Fruit fly (Drosophila melanogaster) whole organism, embryonic: ENCODE measurements around the gene mib1.
A peak's percentile ranks its signal among the peaks of the same experiment; 100 is the strongest.

Experiments
- Adf1 ChIP-seq: fragments of 200-800 bp; sonication (Bioruptor generic); IDR thresholded peaks from 2 replicates; pipeline ENCODE4 v1.3.6; 2022; ENCODE audit warnings: missing biosample characterization, missing genetic modification characterization
- CG10274 ChIP-seq: fragments of 200-800 bp; sonication (Bioruptor generic); optimal IDR thresholded peaks from 3 replicates; lab custom pipeline; 2017; ENCODE audit warnings: missing biosample characterization, mild to moderate bottlenecking, missing genetic modification characterization
- CG11085 ChIP-seq: fragments of 200-800 bp; sonication (Bioruptor generic); IDR thresholded peaks from 2 replicates; pipeline ENCODE4 v1.3.6; 2022; ENCODE audit warnings: missing biosample characterization, missing genetic modification characterization
- CG11456 ChIP-seq: fragments of 200-800 bp; sonication (Bioruptor generic); IDR thresholded peaks from 3 replicates; pipeline ENCODE4 v1.3.6; 2022; ENCODE audit warnings: missing biosample characterization, missing genetic modification characterization
- CG11504 ChIP-seq: fragments of 200-800 bp; sonication (Bioruptor generic); optimal IDR thresholded peaks from 3 replicates; lab custom pipeline; 2019; ENCODE audit warnings: missing biosample characterization, mild to moderate bottlenecking, missing genetic modification characterization, moderate library complexity
- CG13624 ChIP-seq: fragments of 200-800 bp; sonication (Bioruptor generic); optimal IDR thresholded peaks from 2 replicates; lab custom pipeline; 2016; ENCODE audit warnings: missing biosample characterization, missing genetic modification characterization
- CG13894 ChIP-seq: fragments of 200-800 bp; sonication (Bioruptor generic); optimal IDR thresholded peaks from 3 replicates; lab custom pipeline; 2018; ENCODE audit warnings: missing biosample characterization, mild to moderate bottlenecking, missing genetic modification characterization, moderate library complexity
- CG15696 ChIP-seq: fragments of 200-800 bp; sonication (Bioruptor generic); optimal IDR thresholded peaks from 2 replicates; lab custom pipeline; 2019; ENCODE audit warnings: missing biosample characterization, mild to moderate bottlenecking, missing genetic modification characterization, moderate library complexity
- CG3407 ChIP-seq: fragments of 200-800 bp; sonication (Bioruptor generic); optimal IDR thresholded peaks from 2 replicates; lab custom pipeline; 2018; ENCODE audit warnings: missing biosample characterization, mild to moderate bottlenecking, missing genetic modification characterization
- CG34422 ChIP-seq: fragments of 200-800 bp; sonication (Bioruptor generic); IDR thresholded peaks from 3 replicates; pipeline ENCODE4 v1.3.6; 2022; ENCODE audit warnings: missing biosample characterization, missing genetic modification characterization
- CG4360 ChIP-seq: fragments of 200-800 bp; sonication (Bioruptor generic); IDR thresholded peaks from 2 replicates; pipeline ENCODE4 v1.3.6; 2022; ENCODE audit warnings: missing biosample characterization, missing genetic modification characterization
- CG6175 ChIP-seq: fragments of 200-800 bp; sonication (Bioruptor generic); IDR thresholded peaks from 3 replicates; pipeline ENCODE4 v1.3.6; 2022; ENCODE audit warnings: missing biosample characterization, missing genetic modification characterization
- CG6254 ChIP-seq: fragments of 200-800 bp; sonication (Bioruptor generic); optimal IDR thresholded peaks from 3 replicates; lab custom pipeline; 2017; ENCODE audit warnings: mild to moderate bottlenecking, missing biosample characterization, missing genetic modification reagents, missing genetic modification characterization
- CG6689 ChIP-seq: fragments of 200-800 bp; sonication (Bioruptor generic); IDR thresholded peaks from 2 replicates; pipeline ENCODE4 v1.3.6; 2022; ENCODE audit warnings: missing biosample characterization, missing genetic modification characterization
- CG7839 ChIP-seq: fragments of 200-800 bp; sonication (Bioruptor generic); optimal IDR thresholded peaks from 3 replicates; lab custom pipeline; 2018; ENCODE audit warnings: missing biosample characterization, mild to moderate bottlenecking, missing genetic modification characterization, moderate library complexity
- CG7963 ChIP-seq: fragments of 200-800 bp; sonication (Bioruptor generic); IDR thresholded peaks from 3 replicates; pipeline ENCODE4 v1.3.6; 2022; ENCODE audit warnings: missing biosample characterization, missing genetic modification characterization; ENCODE audit not compliant: partially characterized antibody
- CG9817 ChIP-seq: fragments of 200-800 bp; sonication (Bioruptor generic); optimal IDR thresholded peaks from 2 replicates; lab custom pipeline; 2018; ENCODE audit warnings: missing biosample characterization, mild to moderate bottlenecking, missing genetic modification characterization, moderate library complexity
- D ChIP-seq, 2 experiments: fragments of 200-800 bp in 1 of 2; fragments of >200 bp in 1 of 2; sonication (Bioruptor generic) in 1 of 2; optimal IDR thresholded peaks; 2 replicates in 1 of 2; 3 replicates in 1 of 2; lab custom pipeline; 2017; ENCODE audit warnings: mild to moderate bottlenecking in 1 of 2, missing biosample characterization in 1 of 2, missing genetic modification characterization in 1 of 2, missing genetic modification reagents in 1 of 2
- Ets65A ChIP-seq: fragments of 200-800 bp; sonication (Bioruptor generic); peaks from one replicate; lab custom pipeline; 2016; ENCODE audit warnings: missing biosample characterization, missing genetic modification characterization
- Hr51 ChIP-seq, 2 experiments: fragments of 200-800 bp; sonication (Bioruptor generic); optimal IDR thresholded peaks; 2 replicates in 1 of 2; 3 replicates in 1 of 2; lab custom pipeline; 2016 to 2018; ENCODE audit warnings: missing biosample characterization in 2 of 2, missing genetic modification characterization in 2 of 2, mild to moderate bottlenecking in 1 of 2, moderate library complexity in 1 of 2
- Oaz ChIP-seq: fragments of 200-800 bp; sonication (Bioruptor generic); IDR thresholded peaks from 2 replicates; pipeline ENCODE4 v1.3.6; 2022; ENCODE audit warnings: missing biosample characterization, missing genetic modification characterization
- Pdp1 ChIP-seq, 2 experiments: fragments of 200-800 bp; sonication (Bioruptor generic); optimal IDR thresholded peaks; 3 replicates each; lab custom pipeline; 2016; ENCODE audit warnings: missing biosample characterization in 2 of 2, missing genetic modification characterization in 2 of 2, mild to moderate bottlenecking in 1 of 2, moderate library complexity in 1 of 2
- Stat92E ChIP-seq, 3 experiments: fragments of >200 bp in 2 of 3; fragments of 200-800 bp in 1 of 3; sonication (Bioruptor generic) in 1 of 3; optimal IDR thresholded peaks; 2 replicates each; lab custom pipeline; 2017 to 2019; ENCODE audit warnings: missing biosample characterization in 3 of 3, missing genetic modification characterization in 3 of 3, mild to moderate bottlenecking in 1 of 3, moderate library complexity in 1 of 3
- chm ChIP-seq: fragments of 200-800 bp; sonication (Bioruptor generic); IDR thresholded peaks from 2 replicates; pipeline ENCODE4 v1.3.6; 2022; ENCODE audit warnings: missing biosample characterization, missing genetic modification characterization
- dmrt11E ChIP-seq: fragments of 200-800 bp; sonication (Bioruptor generic); optimal IDR thresholded peaks from 3 replicates; lab custom pipeline; 2018; ENCODE audit warnings: missing biosample characterization, mild to moderate bottlenecking, missing genetic modification characterization, moderate library complexity
- dmrt99B ChIP-seq: fragments of 200-800 bp; sonication (Bioruptor generic); optimal IDR thresholded peaks from 2 replicates; lab custom pipeline; 2018; ENCODE audit warnings: missing biosample characterization, mild to moderate bottlenecking, missing genetic modification characterization, moderate library complexity
- jigr1 ChIP-seq: fragments of 200-800 bp; sonication (Bioruptor generic); IDR thresholded peaks from 3 replicates; pipeline ENCODE4 v1.3.6; 2022; ENCODE audit warnings: missing biosample characterization, missing genetic modification characterization
- lilli ChIP-seq: fragments of 200-800 bp; sonication (Bioruptor generic); optimal IDR thresholded peaks from 3 replicates; lab custom pipeline; 2016; ENCODE audit warnings: missing biosample characterization, missing genetic modification characterization
- lola ChIP-seq, 3 experiments: fragments of >200 bp in 2 of 3; fragments of 200-800 bp in 1 of 3; sonication (Bioruptor generic) in 1 of 3; optimal IDR thresholded peaks; 2 replicates each; lab custom pipeline; 2017 to 2019; ENCODE audit warnings: missing biosample characterization in 3 of 3, missing genetic modification characterization in 3 of 3, mild to moderate bottlenecking in 1 of 3, moderate library complexity in 1 of 3
- pan ChIP-seq, 4 experiments: fragments of >200 bp in 3 of 4; fragments of 200-800 bp in 1 of 4; sonication (Bioruptor generic) in 1 of 4; optimal IDR thresholded peaks in 3 of 4; IDR thresholded peaks in 1 of 4; 2 replicates each; pipeline versions ENCODE4 v1.3.6 to Lab custom; 2017 to 2022; ENCODE audit warnings: missing biosample characterization in 2 of 4, missing genetic modification characterization in 2 of 4, mixed read lengths in 1 of 4
- pb ChIP-seq: fragments of 200-800 bp; sonication (Bioruptor generic); optimal IDR thresholded peaks from 3 replicates; lab custom pipeline; 2016; ENCODE audit warnings: missing biosample characterization, missing genetic modification characterization
- prd ChIP-seq, 3 experiments: fragments of >200 bp in 2 of 3; fragments of 200-800 bp in 1 of 3; sonication (Bioruptor generic) in 1 of 3; optimal IDR thresholded peaks in 2 of 3; IDR thresholded peaks in 1 of 3; 2 replicates in 2 of 3; 3 replicates in 1 of 3; pipeline versions ENCODE4 v1.3.6 to Lab custom; 2017 to 2022; ENCODE audit warnings: missing biosample characterization in 1 of 3, missing genetic modification characterization in 1 of 3
- vnd ChIP-seq: fragments of 200-800 bp; sonication (Bioruptor generic); IDR thresholded peaks from 3 replicates; pipeline ENCODE4 v1.3.6; 2022; ENCODE audit warnings: missing biosample characterization, missing genetic modification characterization; ENCODE audit not compliant: partially characterized antibody
- zen ChIP-seq: fragments of 200-800 bp; sonication (Bioruptor generic); optimal IDR thresholded peaks from 3 replicates; lab custom pipeline; 2018; ENCODE audit warnings: missing biosample characterization, mild to moderate bottlenecking, missing genetic modification characterization, moderate library complexity

mib1 gene

dm6 chr3L:16021064-16021683 lies 9.6 kb upstream of the mib1 start (continued):
- TF ChIP-seq Hr51 (GFP tag; optimal IDR thresholded peaks at IDR 0.05; lab: Kevin White, UChicago) (peak in 1 of 2 experiments; percentile 13), CG11085 (GFP tag; lab: Robert Waterston, UW) (no peak), lilli (GFP tag; lab: Kevin White, UChicago) (peak; percentile 36), CG11504 (tag; lab: Kevin White, UChicago) (peak; percentile 54), CG9817 (tag; lab: Kevin White, UChicago) (no peak), CG6254 (no peak), CG13624 (GFP tag; lab: Kevin White, UChicago) (no peak), chm (GFP tag; lab: Robert Waterston, UW) (peak; percentile 54; the same call in 1 of the 2 replicates), CG15696 (tag; lab: Kevin White, UChicago) (peak; percentile 90)

- TF ChIP-seq CG7963 (GFP tag; lab: Robert Waterston, UW): no peak
- TF ChIP-seq Ets65A (GFP tag; lab: Kevin White, UChicago): peak; percentile 86
- peak in 1 of 3 experiments; percentile 8 for TF ChIP-seq lola (GFP tag; optimal IDR thresholded peaks at IDR 0.05; lab: Kevin White, UChicago)
- TF ChIP-seq CG6175 (GFP tag; lab: Robert Waterston, UW): 0 out of 3 replicates have a peak, but pooled peaks have one; percentile 23
- no peak for TF ChIP-seq pb (GFP tag; lab: Kevin White, UChicago)
- TF ChIP-seq CG4360 (GFP tag; lab: Robert Waterston, UW): peak; percentile 60
- no peak for TF ChIP-seq jigr1
- TF ChIP-seq pan (optimal IDR thresholded peaks at IDR 0.05; lab: Kevin White, UChicago): peak in 1 of 2 experiments; percentile 65
- TF ChIP-seq pan (GFP tag; optimal IDR thresholded peaks at IDR 0.05 in 1 of 2, IDR thresholded peaks at IDR 0.05 in 1 of 2): peak in 1 of 2 experiments; percentile 66
- TF ChIP-seq CG11456 (GFP tag; lab: Robert Waterston, UW): 0 out of 3 replicates have a peak, but pooled peaks have one; percentile 59
- TF ChIP-seq dmrt99B (tag; lab: Kevin White, UChicago): no peak
- peak; percentile 11 for TF ChIP-seq dmrt11E (tag; lab: Kevin White, UChicago)
- TF ChIP-seq Oaz: peak; percentile 28; the same call in 1 of the 2 replicates
- TF ChIP-seq CG6689: no peak
These were observed 7.8 kb upstream of the mib1 start for dm6 chr3L:16019144-16020006.

- TF ChIP-seq prd (optimal IDR thresholded peaks at IDR 0.05; lab: Kevin White, UChicago) (no peak), prd (GFP tag; IDR thresholded peaks at IDR 0.05; lab: Robert Waterston, UW) (peak; percentile 48; the same call in 1 of the 3 replicates), zen (tag; lab: Kevin White, UChicago) (peak; percentile 40), CG4360 (GFP tag; lab: Robert Waterston, UW) (peak; percentile 91), CG34422 (GFP tag; lab: Robert Waterston, UW) (no peak), Adf1 (GFP tag; lab: Robert Waterston, UW) (no peak), Pdp1 (GFP tag; optimal IDR thresholded peaks at IDR 0.05; lab: Kevin White, UChicago) (no peak), CG7839 (tag; lab: Kevin White, UChicago) (no peak), Stat92E (GFP tag; optimal IDR thresholded peaks at IDR 0.05; lab: Kevin White, UChicago) (peak in 1 of 3 experiments; percentile 17), CG3407 (no peak), CG13894 (no peak), vnd (no peak), CG9817 (tag; lab: Kevin White, UChicago) (no peak), CG10274 (GFP tag; lab: Kevin White, UChicago) (no peak), D (optimal IDR thresholded peaks at IDR 0.05; lab: Kevin White, UChicago) (peak; percentile 59), D (GFP tag; optimal IDR thresholded peaks at IDR 0.05; lab: Kevin White, UChicago) (no peak)
These were observed 7.1 kb upstream of the mib1 start for dm6 chr3L:16018721-16019120.
